Fruit fly (Drosophila melanogaster) whole organism, embryonic: ENCODE measurements around the gene sff.

Source experiments
- CG10431 ChIP-seq: fragments of 200-800 bp; sonication (Bioruptor generic); optimal IDR thresholded peaks from 3 replicates; lab custom pipeline; 2018; ENCODE audit warnings: missing biosample characterization, mild to moderate bottlenecking, missing genetic modification characterization
- CG11456 ChIP-seq: fragments of 200-800 bp; sonication (Bioruptor generic); IDR thresholded peaks from 3 replicates; pipeline ENCODE4 v1.3.6; 2022; ENCODE audit warnings: missing biosample characterization, missing genetic modification characterization
- CG14860 ChIP-seq: fragments of 200-800 bp; sonication (Bioruptor generic); IDR thresholded peaks from 3 replicates; pipeline ENCODE4 v1.3.6; 2022; ENCODE audit warnings: missing biosample characterization, missing genetic modification characterization; ENCODE audit not compliant: partially characterized antibody
- CG15601 ChIP-seq: fragments of 200-800 bp; sonication (Bioruptor generic); optimal IDR thresholded peaks from 3 replicates; lab custom pipeline; 2019; ENCODE audit warnings: missing biosample characterization, mild to moderate bottlenecking, missing genetic modification characterization, moderate library complexity
- CG17829 ChIP-seq: fragments of 200-800 bp; optimal IDR thresholded peaks from 2 replicates; lab custom pipeline; 2019; ENCODE audit warnings: missing biosample characterization, mild to moderate bottlenecking, missing genetic modification characterization, moderate library complexity
- CG18476 ChIP-seq: fragments of 200-800 bp; sonication (Bioruptor generic); optimal IDR thresholded peaks from 2 replicates; lab custom pipeline; 2016; ENCODE audit warnings: missing biosample characterization, mild to moderate bottlenecking, missing genetic modification characterization
- CG2202 ChIP-seq: fragments of 200-800 bp; sonication (Bioruptor generic); optimal IDR thresholded peaks from 2 replicates; lab custom pipeline; 2018; ENCODE audit warnings: missing biosample characterization, mild to moderate bottlenecking, missing genetic modification characterization
- CG2678 ChIP-seq: fragments of 200-800 bp; sonication (Bioruptor generic); optimal IDR thresholded peaks from 3 replicates; lab custom pipeline; 2019; ENCODE audit warnings: missing biosample characterization, mild to moderate bottlenecking, missing genetic modification characterization, moderate library complexity
- CG32532 ChIP-seq: fragments of 200-800 bp; sonication (Bioruptor generic); IDR thresholded peaks from 2 replicates; pipeline ENCODE4 v1.3.6; 2022; ENCODE audit warnings: missing biosample characterization, missing genetic modification characterization
- CG32772 ChIP-seq: fragments of 200-800 bp; sonication (Bioruptor generic); IDR thresholded peaks from 2 replicates; pipeline ENCODE4 v1.3.6; 2022; ENCODE audit warnings: missing biosample characterization, missing genetic modification characterization
- CG34376 ChIP-seq: fragments of 200-800 bp; sonication (Bioruptor generic); optimal IDR thresholded peaks from 2 replicates; lab custom pipeline; 2018; ENCODE audit warnings: missing biosample characterization, mild to moderate bottlenecking, missing genetic modification characterization
- CG34422 ChIP-seq: fragments of 200-800 bp; sonication (Bioruptor generic); IDR thresholded peaks from 3 replicates; pipeline ENCODE4 v1.3.6; 2022; ENCODE audit warnings: missing biosample characterization, missing genetic modification characterization
- CG4820 ChIP-seq: fragments of 200-800 bp; sonication (Bioruptor generic); optimal IDR thresholded peaks from 3 replicates; lab custom pipeline; 2016; ENCODE audit warnings: missing biosample characterization, missing genetic modification characterization
- CG8359 ChIP-seq: fragments of 200-800 bp; sonication (Bioruptor generic); optimal IDR thresholded peaks from 2 replicates; lab custom pipeline; 2017; ENCODE audit warnings: missing biosample characterization, mild to moderate bottlenecking, missing genetic modification characterization, borderline replicate concordance
- CG8388 ChIP-seq: fragments of 200-800 bp; sonication (Bioruptor generic); optimal IDR thresholded peaks from 2 replicates; lab custom pipeline; 2019; ENCODE audit warnings: missing biosample characterization, mild to moderate bottlenecking, missing genetic modification characterization, moderate library complexity
- CrebB ChIP-seq: fragments of 200-800 bp; sonication (Bioruptor generic); optimal IDR thresholded peaks from 3 replicates; lab custom pipeline; 2018; ENCODE audit warnings: missing biosample characterization, mild to moderate bottlenecking, missing genetic modification characterization
- D19B ChIP-seq: fragments of 200-800 bp; sonication (Bioruptor generic); optimal IDR thresholded peaks from 2 replicates; lab custom pipeline; 2017; ENCODE audit warnings: missing biosample characterization, mild to moderate bottlenecking, missing genetic modification characterization
- Dbx ChIP-seq: fragments of 200-800 bp; sonication (Bioruptor generic); IDR thresholded peaks from 3 replicates; pipeline ENCODE4 v1.3.6; 2022; ENCODE audit warnings: missing biosample characterization, missing genetic modification characterization
- Dip2 ChIP-seq: fragments of 200-800 bp; sonication (Bioruptor generic); IDR thresholded peaks from 2 replicates; pipeline ENCODE4 v1.3.6; 2022; ENCODE audit warnings: missing biosample characterization, missing genetic modification characterization
- Dip3 ChIP-seq: fragments of 200-800 bp; sonication (Bioruptor generic); optimal IDR thresholded peaks from 3 replicates; lab custom pipeline; 2016; ENCODE audit warnings: missing biosample characterization, missing genetic modification characterization
- Hr51 ChIP-seq, 2 experiments: fragments of 200-800 bp; sonication (Bioruptor generic); optimal IDR thresholded peaks; 2 replicates in 1 of 2; 3 replicates in 1 of 2; lab custom pipeline; 2016 to 2018; ENCODE audit warnings: missing biosample characterization in 2 of 2, missing genetic modification characterization in 2 of 2, mild to moderate bottlenecking in 1 of 2, moderate library complexity in 1 of 2
- Hr78 ChIP-seq, 2 experiments: fragments of 200-800 bp in 1 of 2; fragments of >200 bp in 1 of 2; sonication (Bioruptor generic) in 1 of 2; optimal IDR thresholded peaks; 2 replicates each; lab custom pipeline; 2017 to 2019; ENCODE audit warnings: missing biosample characterization in 2 of 2, missing genetic modification characterization in 2 of 2, mild to moderate bottlenecking in 1 of 2, moderate library complexity in 1 of 2
- Lhr ChIP-seq: fragments of 200-800 bp; sonication (Bioruptor generic); optimal IDR thresholded peaks from 3 replicates; lab custom pipeline; 2017; ENCODE audit warnings: mild to moderate bottlenecking, missing biosample characterization, missing genetic modification reagents, missing genetic modification characterization
- Meics ChIP-seq: fragments of 200-800 bp; sonication (Bioruptor generic); optimal IDR thresholded peaks from 2 replicates; lab custom pipeline; 2017; ENCODE audit warnings: missing biosample characterization, mild to moderate bottlenecking, missing genetic modification characterization
- Nf-YB ChIP-seq: fragments of 200-800 bp; sonication (Bioruptor generic); optimal IDR thresholded peaks from 3 replicates; lab custom pipeline; 2019; ENCODE audit warnings: missing biosample characterization, mild to moderate bottlenecking, missing genetic modification characterization, moderate library complexity
- Side ChIP-seq: fragments of 200-800 bp; sonication (Bioruptor generic); optimal IDR thresholded peaks from 2 replicates; lab custom pipeline; 2016; ENCODE audit warnings: missing biosample characterization, missing genetic modification characterization
- YL-1 ChIP-seq: fragments of 200-800 bp; sonication (Bioruptor generic); optimal IDR thresholded peaks from 3 replicates; lab custom pipeline; 2017; ENCODE audit warnings: missing biosample characterization, mild to moderate bottlenecking, missing genetic modification characterization
- cato ChIP-seq: fragments of 200-800 bp; sonication (Bioruptor generic); optimal IDR thresholded peaks from 2 replicates; lab custom pipeline; 2016; ENCODE audit warnings: missing biosample characterization, missing genetic modification characterization, borderline replicate concordance
- crc ChIP-seq: fragments of 200-800 bp; sonication (Bioruptor generic); optimal IDR thresholded peaks from 2 replicates; lab custom pipeline; 2016; ENCODE audit warnings: missing biosample characterization, missing genetic modification characterization
- croc ChIP-seq: fragments of 200-800 bp; sonication (Bioruptor generic); conservative IDR thresholded peaks from 3 replicates; pipeline ENCODE4 v1.3.6; 2022; ENCODE audit warnings: missing biosample characterization, missing genetic modification characterization
- dimm ChIP-seq: fragments of 200-800 bp; sonication (Bioruptor generic); IDR thresholded peaks from 2 replicates; pipeline ENCODE4 v1.3.6; 2022; ENCODE audit warnings: missing biosample characterization, missing genetic modification characterization
- dmrt11E ChIP-seq: fragments of 200-800 bp; sonication (Bioruptor generic); optimal IDR thresholded peaks from 3 replicates; lab custom pipeline; 2018; ENCODE audit warnings: missing biosample characterization, mild to moderate bottlenecking, missing genetic modification characterization, moderate library complexity
- dpn ChIP-seq, 2 experiments: fragments of 200-800 bp; sonication (Bioruptor generic); optimal IDR thresholded peaks; 3 replicates each; lab custom pipeline; 2016; ENCODE audit warnings: missing biosample characterization in 2 of 2, missing genetic modification characterization in 2 of 2
- emc ChIP-seq: fragments of 200-800 bp; sonication (Bioruptor generic); optimal IDR thresholded peaks from 2 replicates; lab custom pipeline; 2016; ENCODE audit warnings: missing biosample characterization, missing genetic modification characterization
- eve ChIP-seq, 2 experiments: fragments of >200 bp; optimal IDR thresholded peaks; 2 replicates each; lab custom pipeline; 2017; ENCODE audit warnings: missing biosample characterization in 2 of 2, missing genetic modification characterization in 2 of 2
- fu2 ChIP-seq: fragments of 200-800 bp; sonication (Bioruptor generic); optimal IDR thresholded peaks from 2 replicates; lab custom pipeline; 2016; ENCODE audit warnings: missing biosample characterization, missing genetic modification characterization
- gt ChIP-seq: fragments of 200-800 bp; sonication (Bioruptor generic); IDR thresholded peaks from 2 replicates; pipeline ENCODE4 v1.3.6; 2022; ENCODE audit warnings: missing biosample characterization, missing genetic modification characterization
- hth ChIP-seq: fragments of >200 bp; optimal IDR thresholded peaks from 2 replicates; lab custom pipeline; 2017; ENCODE audit warnings: inconsistent platforms
- insv ChIP-seq, 2 experiments: fragments of 200-800 bp; sonication (Bioruptor generic); optimal IDR thresholded peaks; 3 replicates each; lab custom pipeline; 2016 to 2018; ENCODE audit warnings: missing biosample characterization in 2 of 2, missing genetic modification characterization in 2 of 2
- kah ChIP-seq: fragments of 200-800 bp; sonication (Bioruptor generic); optimal IDR thresholded peaks from 2 replicates; lab custom pipeline; 2018; ENCODE audit warnings: missing biosample characterization, mild to moderate bottlenecking, missing genetic modification characterization
- lab ChIP-seq: fragments of 200-800 bp; sonication (Bioruptor generic); optimal IDR thresholded peaks from 3 replicates; lab custom pipeline; 2017; ENCODE audit warnings: missing biosample characterization, missing genetic modification characterization, mild to moderate bottlenecking, moderate library complexity, missing genetic modification reagents
- luna ChIP-seq: fragments of 200-800 bp; sonication (Bioruptor generic); optimal IDR thresholded peaks from 2 replicates; lab custom pipeline; 2016; ENCODE audit warnings: missing biosample characterization, missing genetic modification characterization
- otp ChIP-seq: fragments of 200-800 bp; sonication (Bioruptor generic); IDR thresholded peaks from 3 replicates; pipeline ENCODE4, ENCODE4 v1.3.6; 2022; ENCODE audit warnings: missing biosample characterization, missing genetic modification characterization
- rib ChIP-seq: fragments of 200-800 bp; sonication (Bioruptor generic); IDR thresholded peaks from 2 replicates; pipeline ENCODE4 v1.3.6; 2022; ENCODE audit warnings: missing biosample characterization, missing genetic modification characterization
- scrt ChIP-seq: fragments of 200-800 bp; sonication (Bioruptor generic); optimal IDR thresholded peaks from 2 replicates; lab custom pipeline; 2018; ENCODE audit warnings: missing biosample characterization, mild to moderate bottlenecking, missing genetic modification characterization, moderate library complexity
- seq ChIP-seq: fragments of 200-800 bp; sonication (Bioruptor generic); IDR thresholded peaks from 2 replicates; pipeline ENCODE4 v1.3.6; 2022; ENCODE audit warnings: missing biosample characterization, missing genetic modification characterization
- shn ChIP-seq: fragments of 200-800 bp; sonication (Bioruptor generic); optimal IDR thresholded peaks from 3 replicates; lab custom pipeline; 2016; ENCODE audit warnings: missing biosample characterization, missing genetic modification characterization
- tap ChIP-seq: fragments of 200-800 bp; optimal IDR thresholded peaks from 3 replicates; lab custom pipeline; 2019; ENCODE audit warnings: missing biosample characterization, mild to moderate bottlenecking, missing genetic modification characterization, moderate library complexity
- unpg ChIP-seq: fragments of 200-800 bp; sonication (Bioruptor generic); optimal IDR thresholded peaks from 3 replicates; lab custom pipeline; 2018; ENCODE audit warnings: missing biosample characterization, mild to moderate bottlenecking, missing genetic modification characterization, moderate library complexity
- zen ChIP-seq: fragments of 200-800 bp; sonication (Bioruptor generic); optimal IDR thresholded peaks from 3 replicates; lab custom pipeline; 2018; ENCODE audit warnings: missing biosample characterization, mild to moderate bottlenecking, missing genetic modification characterization, moderate library complexity

sff gene

dm6 chr3L:15940823-15941222 is 16.2 kb upstream of the sff start (continued):
- TF ChIP-seq lab (GFP tag; lab: Kevin White, UChicago) (peak; percentile 53), CG34376 (GFP tag; lab: Kevin White, UChicago) (no peak), hth (lab: Kevin White, UChicago) (no peak), CG17829 (tag; lab: Kevin White, UChicago) (peak; percentile 57), fu2 (GFP tag; lab: Kevin White, UChicago) (no peak), CG2202 (tag; lab: Kevin White, UChicago) (no peak), otp (GFP tag; lab: Robert Waterston, UW) (peak; percentile 69; the same call in 1 of the 3 replicates), emc (GFP tag; lab: Kevin White, UChicago) (no peak), YL-1 (GFP tag; lab: Kevin White, UChicago) (no peak), Hr51 (GFP tag; optimal IDR thresholded peaks at IDR 0.05; lab: Kevin White, UChicago) (peak in 1 of 2 experiments; percentile 70), CG14860 (GFP tag; lab: Robert Waterston, UW) (no peak), CG32772 (GFP tag; lab: Robert Waterston, UW) (peak; percentile 60; the same call in 1 of the 2 replicates), zen (tag; lab: Kevin White, UChicago) (no peak), eve (GFP tag; optimal IDR thresholded peaks at IDR 0.05; lab: Kevin White, UChicago) (peak in 1 of 2 experiments; percentile 26), CG10431 (GFP tag; lab: Kevin White, UChicago) (no peak), D19B (GFP tag; lab: Kevin White, UChicago) (no peak), seq (no peak), CG8359 (GFP tag; lab: Kevin White, UChicago) (peak; percentile 16), gt (peak; percentile 48; the same call in 1 of the 2 replicates), cato (GFP tag; lab: Kevin White, UChicago) (peak; percentile 31), dpn (GFP tag; optimal IDR thresholded peaks at IDR 0.05; lab: Kevin White, UChicago) (peak; percentile 41 to 61), Hr78 (GFP tag; optimal IDR thresholded peaks at IDR 0.05; lab: Kevin White, UChicago) (no peak), tap (tag; lab: Kevin White, UChicago) (peak; percentile 82), Meics (GFP tag; lab: Kevin White, UChicago) (peak; percentile 0), CG2678 (tag; lab: Kevin White, UChicago) (peak; percentile 53), Lhr (GFP tag; lab: Kevin White, UChicago) (peak; percentile 35), insv (GFP tag; optimal IDR thresholded peaks at IDR 0.05; lab: Kevin White, UChicago) (no peak), Dip2 (no peak), Nf-YB (no peak), dimm (GFP tag; lab: Robert Waterston, UW) (peak; percentile 63), croc (GFP tag; lab: Robert Waterston, UW) (peak; percentile 67; the same call in 2 of the 3 replicates), dmrt11E (tag; lab: Kevin White, UChicago) (no peak), CG32532 (peak; percentile 24; the same call in 1 of the 2 replicates), CG11456 (GFP tag; lab: Robert Waterston, UW) (0 out of 3 replicates have a peak, but pooled peaks have one; percentile 40), CG15601 (tag; lab: Kevin White, UChicago) (peak; percentile 47), scrt (no peak), luna (GFP tag; lab: Kevin White, UChicago) (no peak), CG4820 (peak; percentile 58), Dip3 (GFP tag; lab: Kevin White, UChicago) (no peak), CG18476 (GFP tag; lab: Kevin White, UChicago) (peak; percentile 44), crc (GFP tag; lab: Kevin White, UChicago) (no peak), Dbx (GFP tag; lab: Robert Waterston, UW) (no peak), rib (GFP tag; lab: Robert Waterston, UW) (no peak), Side (GFP tag; lab: Kevin White, UChicago) (no peak), shn (no peak), CrebB (tag; lab: Kevin White, UChicago) (no peak), unpg (peak; percentile 61), kah (GFP tag; lab: Kevin White, UChicago) (no peak), CG34422 (GFP tag; lab: Robert Waterston, UW) (no peak; the same call in 2 of the 3 replicates), CG8388 (peak; percentile 62)
